Fruit fly (Drosophila melanogaster) whole organism, embryonic: ENCODE data around the gene CG5618.
A peak's percentile ranks its signal among the peaks of the same experiment; 100 is the strongest.

ENCODE experiments used
- Atf6 ChIP-seq: fragments of 200-800 bp; sonication (Bioruptor generic); IDR thresholded peaks from 2 replicates; pipeline ENCODE4 v1.3.6; 2022; ENCODE audit warnings: missing biosample characterization, missing genetic modification characterization
- B-H1 ChIP-seq: fragments of 200-800 bp; sonication (Bioruptor generic); IDR thresholded peaks from 3 replicates; pipeline ENCODE4 v1.3.6; 2022; ENCODE audit warnings: missing biosample characterization, missing genetic modification characterization
- Bdp1 ChIP-seq: fragments of 200-800 bp; sonication (Bioruptor generic); optimal IDR thresholded peaks from 3 replicates; lab custom pipeline; 2016; ENCODE audit warnings: missing biosample characterization, missing genetic modification characterization
- CG10267 ChIP-seq: fragments of 200-800 bp; sonication (Bioruptor generic); optimal IDR thresholded peaks from 2 replicates; lab custom pipeline; 2018; ENCODE audit warnings: missing biosample characterization, mild to moderate bottlenecking, missing genetic modification characterization, moderate library complexity
- CG10654 ChIP-seq: fragments of 200-800 bp; sonication (Bioruptor generic); optimal IDR thresholded peaks from 2 replicates; lab custom pipeline; 2016; ENCODE audit warnings: missing biosample characterization, missing genetic modification characterization
- CG11247 ChIP-seq: fragments of 200-800 bp; sonication (Bioruptor generic); IDR thresholded peaks from 2 replicates; pipeline ENCODE4 v1.3.6; 2022; ENCODE audit warnings: missing biosample characterization, missing genetic modification characterization
- CG12942 ChIP-seq: fragments of 200-800 bp; sonication (Bioruptor generic); optimal IDR thresholded peaks from 3 replicates; lab custom pipeline; 2016; ENCODE audit warnings: missing biosample characterization, missing genetic modification characterization
- CG17186 ChIP-seq: fragments of 200-800 bp; sonication (Bioruptor generic); optimal IDR thresholded peaks from 3 replicates; lab custom pipeline; 2017; ENCODE audit warnings: missing biosample characterization, missing genetic modification reagents, missing genetic modification characterization
- CG18262 ChIP-seq: fragments of 200-800 bp; optimal IDR thresholded peaks from 3 replicates; lab custom pipeline; 2019; ENCODE audit warnings: missing biosample characterization, mild to moderate bottlenecking, missing genetic modification characterization, moderate library complexity
- CG2199 ChIP-seq: fragments of 200-800 bp; sonication (Bioruptor generic); IDR thresholded peaks from 3 replicates; pipeline ENCODE4 v1.3.6; 2022; ENCODE audit warnings: missing biosample characterization, missing genetic modification characterization
- CG2712 ChIP-seq: fragments of 200-800 bp; optimal IDR thresholded peaks from 3 replicates; lab custom pipeline; 2019; ENCODE audit warnings: missing biosample characterization, mild to moderate bottlenecking, missing genetic modification characterization, moderate library complexity
- CG30403 ChIP-seq: fragments of 200-800 bp; sonication (Bioruptor generic); optimal IDR thresholded peaks from 3 replicates; lab custom pipeline; 2016; ENCODE audit warnings: missing biosample characterization, missing genetic modification characterization
- CG31388 ChIP-seq: fragments of 200-800 bp; sonication (Bioruptor generic); optimal IDR thresholded peaks from 2 replicates; lab custom pipeline; 2016; ENCODE audit warnings: missing biosample characterization, missing genetic modification characterization
- CG32532 ChIP-seq: fragments of 200-800 bp; sonication (Bioruptor generic); IDR thresholded peaks from 2 replicates; pipeline ENCODE4 v1.3.6; 2022; ENCODE audit warnings: missing biosample characterization, missing genetic modification characterization
- CG4707 ChIP-seq: fragments of 200-800 bp; sonication (Bioruptor generic); optimal IDR thresholded peaks from 2 replicates; lab custom pipeline; 2018; ENCODE audit warnings: missing biosample characterization, mild to moderate bottlenecking, missing genetic modification characterization, moderate library complexity
- CG4820 ChIP-seq: fragments of 200-800 bp; sonication (Bioruptor generic); optimal IDR thresholded peaks from 3 replicates; lab custom pipeline; 2016; ENCODE audit warnings: missing biosample characterization, missing genetic modification characterization
- CG5180 ChIP-seq: fragments of 200-800 bp; sonication (Bioruptor generic); optimal IDR thresholded peaks from 3 replicates; lab custom pipeline; 2017; ENCODE audit warnings: missing biosample characterization, missing genetic modification characterization, mild to moderate bottlenecking, moderate library complexity, missing genetic modification reagents
- CG5953 ChIP-seq: fragments of 200-800 bp; sonication (Bioruptor generic); IDR thresholded peaks from 2 replicates; pipeline ENCODE4 v1.3.6; 2022; ENCODE audit warnings: missing biosample characterization, missing genetic modification characterization
- CG8388 ChIP-seq: fragments of 200-800 bp; sonication (Bioruptor generic); optimal IDR thresholded peaks from 2 replicates; lab custom pipeline; 2019; ENCODE audit warnings: missing biosample characterization, mild to moderate bottlenecking, missing genetic modification characterization, moderate library complexity
- CrebB ChIP-seq: fragments of 200-800 bp; sonication (Bioruptor generic); optimal IDR thresholded peaks from 3 replicates; lab custom pipeline; 2018; ENCODE audit warnings: missing biosample characterization, mild to moderate bottlenecking, missing genetic modification characterization
- Dek ChIP-seq: fragments of 200-800 bp; sonication (Bioruptor generic); optimal IDR thresholded peaks from 3 replicates; lab custom pipeline; 2019; ENCODE audit warnings: missing biosample characterization, mild to moderate bottlenecking, missing genetic modification characterization, moderate library complexity
- HLH54F ChIP-seq: fragments of 200-800 bp; sonication (Bioruptor generic); optimal IDR thresholded peaks from 3 replicates; lab custom pipeline; 2016; ENCODE audit warnings: missing biosample characterization, missing genetic modification characterization
- Hey ChIP-seq: fragments of 200-800 bp; sonication (Bioruptor generic); optimal IDR thresholded peaks from 3 replicates; lab custom pipeline; 2018; ENCODE audit warnings: missing biosample characterization, mild to moderate bottlenecking, missing genetic modification characterization
- HmgZ ChIP-seq: fragments of 200-800 bp; sonication (Bioruptor generic); optimal IDR thresholded peaks from 2 replicates; lab custom pipeline; 2018; ENCODE audit warnings: missing biosample characterization, mild to moderate bottlenecking, missing genetic modification characterization
- Hr78 ChIP-seq, 2 experiments: fragments of 200-800 bp in 1 of 2; fragments of >200 bp in 1 of 2; sonication (Bioruptor generic) in 1 of 2; optimal IDR thresholded peaks; 2 replicates each; lab custom pipeline; 2017 to 2019; ENCODE audit warnings: missing biosample characterization in 2 of 2, missing genetic modification characterization in 2 of 2, mild to moderate bottlenecking in 1 of 2, moderate library complexity in 1 of 2
- Poxn ChIP-seq: fragments of 200-800 bp; sonication (Bioruptor generic); IDR thresholded peaks from 2 replicates; pipeline ENCODE4 v1.3.6; 2022; ENCODE audit warnings: missing biosample characterization, missing genetic modification characterization
- Rx ChIP-seq: fragments of 200-800 bp; sonication (Bioruptor generic); IDR thresholded peaks from 2 replicates; pipeline ENCODE4 v1.3.6; 2022; ENCODE audit warnings: missing biosample characterization, missing genetic modification characterization
- Spps ChIP-seq: fragments of 200-800 bp; sonication (Bioruptor generic); optimal IDR thresholded peaks from 2 replicates; lab custom pipeline; 2018; ENCODE audit warnings: missing biosample characterization, mild to moderate bottlenecking, missing genetic modification characterization
- bcd ChIP-seq: fragments of 200-800 bp; sonication (Bioruptor generic); optimal IDR thresholded peaks from 2 replicates; lab custom pipeline; 2017; ENCODE audit warnings: missing biosample characterization, mild to moderate bottlenecking, missing genetic modification characterization
- da ChIP-seq: fragments of 200-800 bp; sonication (Bioruptor generic); optimal IDR thresholded peaks from 2 replicates; lab custom pipeline; 2016; ENCODE audit warnings: missing biosample characterization, missing genetic modification characterization
- fd96Cb ChIP-seq: fragments of 200-800 bp; sonication (Bioruptor generic); optimal IDR thresholded peaks from 2 replicates; lab custom pipeline; 2018; ENCODE audit warnings: missing biosample characterization, mild to moderate bottlenecking, missing genetic modification characterization, moderate library complexity
- fu2 ChIP-seq: fragments of 200-800 bp; sonication (Bioruptor generic); optimal IDR thresholded peaks from 2 replicates; lab custom pipeline; 2016; ENCODE audit warnings: missing biosample characterization, missing genetic modification characterization
- gsb ChIP-seq: fragments of 200-800 bp; sonication (Bioruptor generic); IDR thresholded peaks from 2 replicates; pipeline ENCODE4 v1.3.6; 2022; ENCODE audit warnings: missing biosample characterization, missing genetic modification characterization
- hth ChIP-seq: fragments of >200 bp; optimal IDR thresholded peaks from 2 replicates; lab custom pipeline; 2017; ENCODE audit warnings: inconsistent platforms
- ken ChIP-seq: fragments of 200-800 bp; sonication (Bioruptor generic); IDR thresholded peaks from 3 replicates; pipeline ENCODE4 v1.3.6; 2022; ENCODE audit warnings: missing biosample characterization, missing genetic modification characterization
- knrl ChIP-seq: fragments of 200-800 bp; sonication (Bioruptor generic); IDR thresholded peaks from 3 replicates; pipeline ENCODE4 v1.3.6; 2022; ENCODE audit warnings: missing biosample characterization, missing genetic modification characterization; ENCODE audit not compliant: partially characterized antibody
- maf-S ChIP-seq: fragments of 200-800 bp; sonication (Bioruptor generic); optimal IDR thresholded peaks from 2 replicates; lab custom pipeline; 2016; ENCODE audit warnings: missing biosample characterization, missing genetic modification characterization
- nau ChIP-seq: fragments of 200-800 bp; sonication (Bioruptor generic); optimal IDR thresholded peaks from 3 replicates; lab custom pipeline; 2017; ENCODE audit warnings: missing biosample characterization, mild to moderate bottlenecking, missing genetic modification characterization, missing genetic modification reagents
- pfk ChIP-seq: fragments of 200-800 bp; sonication (Bioruptor generic); optimal IDR thresholded peaks from 2 replicates; lab custom pipeline; 2018; ENCODE audit warnings: missing biosample characterization, mild to moderate bottlenecking, missing genetic modification characterization, moderate library complexity
- psq ChIP-seq: fragments of 200-800 bp; sonication (Bioruptor generic); optimal IDR thresholded peaks from 2 replicates; lab custom pipeline; 2017; ENCODE audit warnings: missing biosample characterization, missing genetic modification characterization
- pum ChIP-seq: fragments of 200-800 bp; sonication (Bioruptor generic); optimal IDR thresholded peaks from 2 replicates; lab custom pipeline; 2016; ENCODE audit warnings: missing biosample characterization, missing genetic modification characterization
- pzg ChIP-seq: fragments of 200-800 bp; sonication (Bioruptor generic); optimal IDR thresholded peaks from 3 replicates; lab custom pipeline; 2018; ENCODE audit warnings: missing biosample characterization, mild to moderate bottlenecking, missing genetic modification characterization, moderate library complexity
- salm ChIP-seq: fragments of 200-800 bp; sonication (Bioruptor generic); optimal IDR thresholded peaks from 2 replicates; lab custom pipeline; 2018; ENCODE audit warnings: missing biosample characterization, mild to moderate bottlenecking, missing genetic modification characterization
- scrt ChIP-seq: fragments of 200-800 bp; sonication (Bioruptor generic); optimal IDR thresholded peaks from 2 replicates; lab custom pipeline; 2018; ENCODE audit warnings: missing biosample characterization, mild to moderate bottlenecking, missing genetic modification characterization, moderate library complexity
- sisA ChIP-seq: fragments of 200-800 bp; sonication (Bioruptor generic); IDR thresholded peaks from 2 replicates; pipeline ENCODE4 v1.3.6; 2022; ENCODE audit warnings: missing biosample characterization, missing genetic modification characterization
- slbo ChIP-seq: fragments of 200-800 bp; sonication (Bioruptor generic); IDR thresholded peaks from 2 replicates; pipeline ENCODE4 v1.3.6; 2022; ENCODE audit warnings: missing biosample characterization, missing genetic modification characterization
- tap ChIP-seq: fragments of 200-800 bp; optimal IDR thresholded peaks from 3 replicates; lab custom pipeline; 2019; ENCODE audit warnings: missing biosample characterization, mild to moderate bottlenecking, missing genetic modification characterization, moderate library complexity
- tin ChIP-seq: fragments of 200-800 bp; sonication (Bioruptor generic); optimal IDR thresholded peaks from 3 replicates; lab custom pipeline; 2016; ENCODE audit warnings: missing biosample characterization, missing genetic modification characterization
- toy ChIP-seq: fragments of 200-800 bp; sonication (Bioruptor generic); IDR thresholded peaks from 2 replicates; pipeline ENCODE4 v1.3.6; 2022; ENCODE audit warnings: missing biosample characterization, missing genetic modification characterization
- unpg ChIP-seq: fragments of 200-800 bp; sonication (Bioruptor generic); optimal IDR thresholded peaks from 3 replicates; lab custom pipeline; 2018; ENCODE audit warnings: missing biosample characterization, mild to moderate bottlenecking, missing genetic modification characterization, moderate library complexity

CG5618 gene

dm6 chr3L:20384086-20384810 lies 31.0 kb downstream of the CG5618 start, which contains the start of the genes CG5498 and fbl (continued):
- TF ChIP-seq pfk (GFP tag; lab: Kevin White, UChicago) (no peak), HmgZ (tag; lab: Kevin White, UChicago) (peak; percentile 71), psq (no peak), CG10654 (GFP tag; lab: Kevin White, UChicago) (peak; percentile 62), CG30403 (GFP tag; lab: Kevin White, UChicago) (peak; percentile 84), nau (no peak), scrt (GFP tag; lab: Kevin White, UChicago) (peak; percentile 49), sisA (GFP tag; lab: Robert Waterston, UW) (no peak), ken (GFP tag; lab: Robert Waterston, UW) (no peak), CG4707 (GFP tag; lab: Kevin White, UChicago) (no peak), fd96Cb (tag; lab: Kevin White, UChicago) (peak; percentile 39), salm (tag; lab: Kevin White, UChicago) (peak; percentile 51), unpg (GFP tag; lab: Kevin White, UChicago) (peak; percentile 65), CG17186 (GFP tag; lab: Kevin White, UChicago) (no peak), CG10267 (tag; lab: Kevin White, UChicago) (peak; percentile 98), CG5180 (peak; percentile 7), Hr78 (GFP tag; optimal IDR thresholded peaks at IDR 0.05; lab: Kevin White, UChicago) (peak in 1 of 2 experiments; percentile 0), CG2712 (tag; lab: Kevin White, UChicago) (peak; percentile 78), CG31388 (GFP tag; lab: Kevin White, UChicago) (peak; percentile 9), da (no peak), tap (tag; lab: Kevin White, UChicago) (peak; percentile 13), CG2199 (GFP tag; lab: Robert Waterston, UW) (no peak), pzg (GFP tag; lab: Kevin White, UChicago) (peak; percentile 33), Atf6 (GFP tag; lab: Robert Waterston, UW) (peak; percentile 52; the same call in 1 of the 2 replicates), fu2 (GFP tag; lab: Kevin White, UChicago) (no peak), Poxn (GFP tag; lab: Robert Waterston, UW) (no peak), Dek (tag; lab: Kevin White, UChicago) (peak; percentile 35), maf-S (GFP tag; lab: Kevin White, UChicago) (no peak), CG12942 (GFP tag; lab: Kevin White, UChicago) (peak; percentile 38), Spps (tag; lab: Kevin White, UChicago) (peak; percentile 21), pum (GFP tag; lab: Kevin White, UChicago) (peak; percentile 14), CG11247 (GFP tag; lab: Robert Waterston, UW) (0 out of 2 replicates have a peak, but pooled peaks have one; percentile 22), CG18262 (tag; lab: Kevin White, UChicago) (peak; percentile 71), toy (GFP tag; lab: Robert Waterston, UW) (no peak), slbo (GFP tag; lab: Robert Waterston, UW) (peak; percentile 63; the same call in 1 of the 2 replicates), Rx (GFP tag; lab: Robert Waterston, UW) (no peak), CG5953 (GFP tag; lab: Robert Waterston, UW) (no peak), B-H1 (GFP tag; lab: Robert Waterston, UW) (no peak; the same call in 2 of the 3 replicates), Hey (tag; lab: Kevin White, UChicago) (no peak), gsb (GFP tag; lab: Robert Waterston, UW) (no peak), hth (lab: Kevin White, UChicago) (no peak), tin (GFP tag; lab: Kevin White, UChicago) (peak; percentile 46), knrl (no peak), CG8388 (GFP tag; lab: Kevin White, UChicago) (peak; percentile 47), CG4820 (GFP tag; lab: Kevin White, UChicago) (peak; percentile 50), bcd (peak; percentile 65), HLH54F (GFP tag; lab: Kevin White, UChicago) (peak; percentile 52), Bdp1 (GFP tag; lab: Kevin White, UChicago) (no peak), CG32532 (GFP tag; lab: Robert Waterston, UW) (peak; percentile 52; the same call in 1 of the 2 replicates), CrebB (tag; lab: Kevin White, UChicago) (no peak)
